Fruit fly (Drosophila melanogaster) whole organism, embryonic: ENCODE measurements around the gene CG9691.

ENCODE experiments used
- B-H1 ChIP-seq: fragments of 200-800 bp; sonication (Bioruptor generic); IDR thresholded peaks from 3 replicates; pipeline ENCODE4 v1.3.6; 2022; ENCODE audit warnings: missing biosample characterization, missing genetic modification characterization
- B-H2 ChIP-seq: fragments of 200-800 bp; sonication (Bioruptor generic); optimal IDR thresholded peaks from 2 replicates; lab custom pipeline; 2018; ENCODE audit warnings: missing biosample characterization, mild to moderate bottlenecking, missing genetic modification characterization
- BEAF-32 ChIP-seq: fragments of 200-800 bp; sonication (Bioruptor generic); optimal IDR thresholded peaks from 3 replicates; lab custom pipeline; 2017; ENCODE audit warnings: missing biosample characterization, missing genetic modification characterization, mild to moderate bottlenecking, moderate library complexity, missing genetic modification reagents
- Blimp-1 ChIP-seq: fragments of 200-800 bp; sonication (Bioruptor generic); optimal IDR thresholded peaks from 3 replicates; lab custom pipeline; 2018; ENCODE audit warnings: missing biosample characterization, missing genetic modification characterization, mild to moderate bottlenecking, moderate library complexity, missing genetic modification reagents
- CG10366 ChIP-seq: fragments of 200-800 bp; sonication (Bioruptor generic); IDR thresholded peaks from 2 replicates; pipeline ENCODE4 v1.3.6; 2022; ENCODE audit warnings: missing biosample characterization, missing genetic modification characterization
- CG11504 ChIP-seq: fragments of 200-800 bp; sonication (Bioruptor generic); optimal IDR thresholded peaks from 3 replicates; lab custom pipeline; 2019; ENCODE audit warnings: missing biosample characterization, mild to moderate bottlenecking, missing genetic modification characterization, moderate library complexity
- CG11696 ChIP-seq: fragments of 200-800 bp; sonication (Bioruptor generic); IDR thresholded peaks from 2 replicates; pipeline ENCODE4 v1.3.6; 2022; ENCODE audit warnings: missing biosample characterization, missing genetic modification characterization
- CG14441 ChIP-seq: fragments of 200-800 bp; sonication (Bioruptor generic); IDR thresholded peaks from 2 replicates; pipeline ENCODE4 v1.3.6; 2022; ENCODE audit warnings: missing biosample characterization, missing genetic modification characterization
- CG15696 ChIP-seq: fragments of 200-800 bp; sonication (Bioruptor generic); optimal IDR thresholded peaks from 2 replicates; lab custom pipeline; 2019; ENCODE audit warnings: missing biosample characterization, mild to moderate bottlenecking, missing genetic modification characterization, moderate library complexity
- CG16779 ChIP-seq: fragments of 200-800 bp; sonication (Bioruptor generic); IDR thresholded peaks from 2 replicates; pipeline ENCODE4 v1.3.6; 2022; ENCODE audit warnings: missing biosample characterization, missing genetic modification characterization
- CG16813 ChIP-seq: fragments of 200-800 bp; sonication (Bioruptor generic); IDR thresholded peaks from 3 replicates; pipeline ENCODE4 v1.3.6; 2022; ENCODE audit warnings: missing biosample characterization, missing genetic modification characterization; ENCODE audit not compliant: partially characterized antibody
- CG16863 ChIP-seq: fragments of 200-800 bp; sonication (Bioruptor generic); optimal IDR thresholded peaks from 3 replicates; lab custom pipeline; 2016; ENCODE audit warnings: missing biosample characterization, missing genetic modification characterization
- CG1792 ChIP-seq: fragments of 200-800 bp; sonication (Bioruptor generic); optimal IDR thresholded peaks from 2 replicates; lab custom pipeline; 2016; ENCODE audit warnings: missing biosample characterization, missing genetic modification characterization
- CG18476 ChIP-seq: fragments of 200-800 bp; sonication (Bioruptor generic); optimal IDR thresholded peaks from 2 replicates; lab custom pipeline; 2016; ENCODE audit warnings: missing biosample characterization, mild to moderate bottlenecking, missing genetic modification characterization
- CG18599 ChIP-seq: fragments of 200-800 bp; sonication (Bioruptor generic); optimal IDR thresholded peaks from 3 replicates; lab custom pipeline; 2017; ENCODE audit warnings: missing biosample characterization, missing genetic modification characterization, mild to moderate bottlenecking, moderate library complexity, missing genetic modification reagents
- CG2678 ChIP-seq: fragments of 200-800 bp; sonication (Bioruptor generic); optimal IDR thresholded peaks from 3 replicates; lab custom pipeline; 2019; ENCODE audit warnings: missing biosample characterization, mild to moderate bottlenecking, missing genetic modification characterization, moderate library complexity
- CG2889 ChIP-seq: fragments of 200-800 bp; sonication (Bioruptor generic); IDR thresholded peaks from 3 replicates; pipeline ENCODE4 v1.3.6; 2022; ENCODE audit warnings: missing biosample characterization, missing genetic modification characterization
- CG3065 ChIP-seq: fragments of 200-800 bp; sonication (Bioruptor generic); optimal IDR thresholded peaks from 2 replicates; lab custom pipeline; 2016; ENCODE audit warnings: missing biosample characterization, missing genetic modification characterization
- CG31441 ChIP-seq: fragments of 200-800 bp; sonication (Bioruptor generic); IDR thresholded peaks from 2 replicates; pipeline ENCODE4 v1.3.6; 2022; ENCODE audit warnings: missing biosample characterization, missing genetic modification characterization
- CG33557 ChIP-seq: fragments of 200-800 bp; sonication (Bioruptor generic); optimal IDR thresholded peaks from 2 replicates; lab custom pipeline; 2019; ENCODE audit warnings: missing biosample characterization, mild to moderate bottlenecking, missing genetic modification characterization, moderate library complexity
- CG4424 ChIP-seq: fragments of 200-800 bp; sonication (Bioruptor generic); optimal IDR thresholded peaks from 3 replicates; lab custom pipeline; 2016; ENCODE audit warnings: missing biosample characterization, missing genetic modification characterization
- CG4854 ChIP-seq: fragments of 200-800 bp; sonication (Bioruptor generic); optimal IDR thresholded peaks from 2 replicates; lab custom pipeline; 2016; ENCODE audit warnings: missing biosample characterization, missing genetic modification characterization, inconsistent platforms
- CG6689 ChIP-seq: fragments of 200-800 bp; sonication (Bioruptor generic); IDR thresholded peaks from 2 replicates; pipeline ENCODE4 v1.3.6; 2022; ENCODE audit warnings: missing biosample characterization, missing genetic modification characterization
- CG8089 ChIP-seq: fragments of 200-800 bp; sonication (Bioruptor generic); optimal IDR thresholded peaks from 3 replicates; lab custom pipeline; 2016; ENCODE audit warnings: missing biosample characterization, missing genetic modification characterization
- CG8478 ChIP-seq: fragments of >200 bp; optimal IDR thresholded peaks from 2 replicates; lab custom pipeline; 2018
- CG9797 ChIP-seq: fragments of 200-800 bp; sonication (Bioruptor generic); optimal IDR thresholded peaks from 3 replicates; lab custom pipeline; 2018; ENCODE audit warnings: missing biosample characterization, mild to moderate bottlenecking, missing genetic modification characterization
- Chrac-16 ChIP-seq: fragments of 200-800 bp; sonication (Bioruptor generic); optimal IDR thresholded peaks from 3 replicates; lab custom pipeline; 2016; ENCODE audit warnings: missing biosample characterization, missing genetic modification characterization
- Ets65A ChIP-seq: fragments of 200-800 bp; sonication (Bioruptor generic); peaks from one replicate; lab custom pipeline; 2016; ENCODE audit warnings: missing biosample characterization, missing genetic modification characterization
- Fer2 ChIP-seq: fragments of 200-800 bp; sonication (Bioruptor generic); optimal IDR thresholded peaks from 2 replicates; lab custom pipeline; 2018; ENCODE audit warnings: missing biosample characterization, mild to moderate bottlenecking, missing genetic modification characterization, moderate library complexity
- H2.0 ChIP-seq: fragments of 200-800 bp; sonication (Bioruptor generic); IDR thresholded peaks from 2 replicates; pipeline ENCODE4 v1.3.6; 2022; ENCODE audit warnings: missing biosample characterization, missing genetic modification characterization
- Hand ChIP-seq: fragments of 200-800 bp; sonication (Bioruptor generic); optimal IDR thresholded peaks from 2 replicates; lab custom pipeline; 2017; ENCODE audit warnings: mild to moderate bottlenecking, missing biosample characterization, missing genetic modification reagents, missing genetic modification characterization
- Myb ChIP-seq: fragments of 200-800 bp; sonication (Bioruptor generic); optimal IDR thresholded peaks from 2 replicates; lab custom pipeline; 2016; ENCODE audit warnings: missing biosample characterization, missing genetic modification characterization
- NC2β ChIP-seq: fragments of 200-800 bp; sonication (Bioruptor generic); optimal IDR thresholded peaks from 2 replicates; lab custom pipeline; 2016; ENCODE audit warnings: missing biosample characterization, missing genetic modification characterization
- Pdp1 ChIP-seq, 2 experiments: fragments of 200-800 bp; sonication (Bioruptor generic); optimal IDR thresholded peaks; 3 replicates each; lab custom pipeline; 2016; ENCODE audit warnings: missing biosample characterization in 2 of 2, missing genetic modification characterization in 2 of 2, mild to moderate bottlenecking in 1 of 2, moderate library complexity in 1 of 2
- Xrp1 ChIP-seq: fragments of 200-800 bp; sonication (Bioruptor generic); IDR thresholded peaks from 2 replicates; pipeline ENCODE4 v1.3.6; 2022; ENCODE audit warnings: missing biosample characterization, missing genetic modification characterization
- bsh ChIP-seq, 2 experiments: fragments of 200-800 bp; sonication (Bioruptor generic); optimal IDR thresholded peaks; 2 replicates each; lab custom pipeline; 2017 to 2018; ENCODE audit warnings: mild to moderate bottlenecking in 2 of 2, missing biosample characterization in 2 of 2, missing genetic modification characterization in 2 of 2, moderate library complexity in 1 of 2
- ci ChIP-seq: fragments of 200-800 bp; sonication (Bioruptor generic); IDR thresholded peaks from 3 replicates; pipeline ENCODE4 v1.3.6; 2022; ENCODE audit warnings: missing biosample characterization, missing genetic modification characterization
- dm ChIP-seq: fragments of 200-800 bp; sonication (Bioruptor generic); optimal IDR thresholded peaks from 3 replicates; lab custom pipeline; 2016; ENCODE audit warnings: missing biosample characterization, missing genetic modification characterization
- fd64A ChIP-seq: fragments of 200-800 bp; sonication (Bioruptor generic); optimal IDR thresholded peaks from 3 replicates; lab custom pipeline; 2018; ENCODE audit warnings: missing biosample characterization, mild to moderate bottlenecking, missing genetic modification characterization
- fru ChIP-seq: fragments of >200 bp; optimal IDR thresholded peaks from 2 replicates; lab custom pipeline; 2017
- ftz-f1 ChIP-seq: fragments of 200-800 bp; sonication (Bioruptor generic); optimal IDR thresholded peaks from 2 replicates; lab custom pipeline; 2016; ENCODE audit warnings: missing biosample characterization, missing genetic modification characterization
- fu2 ChIP-seq: fragments of 200-800 bp; sonication (Bioruptor generic); optimal IDR thresholded peaks from 2 replicates; lab custom pipeline; 2016; ENCODE audit warnings: missing biosample characterization, missing genetic modification characterization
- gcm ChIP-seq: fragments of 200-800 bp; sonication (Bioruptor generic); optimal IDR thresholded peaks from 2 replicates; lab custom pipeline; 2019; ENCODE audit warnings: missing biosample characterization, mild to moderate bottlenecking, missing genetic modification characterization, moderate library complexity
- ken ChIP-seq: fragments of 200-800 bp; sonication (Bioruptor generic); IDR thresholded peaks from 3 replicates; pipeline ENCODE4 v1.3.6; 2022; ENCODE audit warnings: missing biosample characterization, missing genetic modification characterization
- mam ChIP-seq: fragments of 200-800 bp; sonication (Bioruptor generic); optimal IDR thresholded peaks from 3 replicates; lab custom pipeline; 2016; ENCODE audit warnings: missing biosample characterization, missing genetic modification characterization
- mirr ChIP-seq: fragments of 200-800 bp; sonication (Bioruptor generic); optimal IDR thresholded peaks from 3 replicates; lab custom pipeline; 2018; ENCODE audit warnings: missing biosample characterization, mild to moderate bottlenecking, missing genetic modification characterization
- nmo ChIP-seq: fragments of 200-800 bp; sonication (Bioruptor generic); optimal IDR thresholded peaks from 2 replicates; lab custom pipeline; 2018; ENCODE audit warnings: missing biosample characterization, mild to moderate bottlenecking, missing genetic modification characterization, moderate library complexity
- pzg ChIP-seq: fragments of 200-800 bp; sonication (Bioruptor generic); optimal IDR thresholded peaks from 3 replicates; lab custom pipeline; 2018; ENCODE audit warnings: missing biosample characterization, mild to moderate bottlenecking, missing genetic modification characterization, moderate library complexity
- schlank ChIP-seq: fragments of 200-800 bp; sonication (Bioruptor generic); optimal IDR thresholded peaks from 2 replicates; lab custom pipeline; 2018; ENCODE audit warnings: missing biosample characterization, mild to moderate bottlenecking, missing genetic modification characterization
- tap ChIP-seq: fragments of 200-800 bp; optimal IDR thresholded peaks from 3 replicates; lab custom pipeline; 2019; ENCODE audit warnings: missing biosample characterization, mild to moderate bottlenecking, missing genetic modification characterization, moderate library complexity
- tio ChIP-seq: fragments of 200-800 bp; sonication (Bioruptor generic); optimal IDR thresholded peaks from 2 replicates; lab custom pipeline; 2017; ENCODE audit warnings: missing biosample characterization, missing genetic modification characterization, inconsistent platforms
- vnd ChIP-seq: fragments of 200-800 bp; sonication (Bioruptor generic); IDR thresholded peaks from 3 replicates; pipeline ENCODE4 v1.3.6; 2022; ENCODE audit warnings: missing biosample characterization, missing genetic modification characterization; ENCODE audit not compliant: partially characterized antibody

Gene CG9691

dm6 chrX:9892834-9893233, 8.6 kb downstream of the CG9691 start (continued):
- TF ChIP-seq CG3065 (GFP tag; lab: Kevin White, UChicago) (no peak), CG8089 (GFP tag; lab: Kevin White, UChicago) (no peak), schlank (tag; lab: Kevin White, UChicago) (no peak), CG15696 (tag; lab: Kevin White, UChicago) (no peak), Ets65A (peak; percentile 94), dm (GFP tag; lab: Kevin White, UChicago) (no peak), ken (GFP tag; lab: Robert Waterston, UW) (peak; percentile 61; the same call in 2 of the 3 replicates), CG18599 (GFP tag; lab: Kevin White, UChicago) (peak; percentile 32), CG16863 (GFP tag; lab: Kevin White, UChicago) (no peak), Chrac-16 (GFP tag; lab: Kevin White, UChicago) (no peak), H2.0 (GFP tag; lab: Robert Waterston, UW) (peak; percentile 55), Hand (GFP tag; lab: Kevin White, UChicago) (no peak), CG1792 (no peak), CG6689 (GFP tag; lab: Robert Waterston, UW) (peak; percentile 60), fd64A (no peak), NC2β (GFP tag; lab: Kevin White, UChicago) (no peak), CG8478 (no peak), CG16779 (no peak), CG18476 (no peak), pzg (GFP tag; lab: Kevin White, UChicago) (no peak), CG16813 (no peak), CG9797 (GFP tag; lab: Kevin White, UChicago) (no peak), fu2 (no peak), Blimp-1 (GFP tag; lab: Kevin White, UChicago) (peak; percentile 47), mam (GFP tag; lab: Kevin White, UChicago) (peak; percentile 42), Fer2 (tag; lab: Kevin White, UChicago) (no peak), CG14441 (GFP tag; lab: Robert Waterston, UW) (peak; percentile 57), CG11504 (tag; lab: Kevin White, UChicago) (peak; percentile 60), Xrp1 (no peak; the same call in 1 of the 2 replicates), CG11696 (GFP tag; lab: Robert Waterston, UW) (no peak), tap (tag; lab: Kevin White, UChicago) (peak; percentile 4), vnd (GFP tag; lab: Robert Waterston, UW) (no peak), CG33557 (GFP tag; lab: Kevin White, UChicago) (no peak), tio (GFP tag; lab: Kevin White, UChicago) (no peak), fru (lab: Kevin White, UChicago) (no peak), CG4854 (GFP tag; lab: Kevin White, UChicago) (no peak), ci (GFP tag; lab: Robert Waterston, UW) (peak; percentile 58; the same call in 1 of the 3 replicates), ftz-f1 (GFP tag; lab: Kevin White, UChicago) (no peak), BEAF-32 (GFP tag; lab: Kevin White, UChicago) (no peak), CG2678 (peak; percentile 32), Myb (GFP tag; lab: Kevin White, UChicago) (no peak), B-H2 (GFP tag; lab: Kevin White, UChicago) (no peak), mirr (GFP tag; lab: Kevin White, UChicago) (no peak), CG4424 (GFP tag; lab: Kevin White, UChicago) (peak; percentile 10), bsh (GFP tag; optimal IDR thresholded peaks at IDR 0.05; lab: Kevin White, UChicago) (peak in 1 of 2 experiments; percentile 50), CG2889 (GFP tag; lab: Robert Waterston, UW) (no peak), gcm (GFP tag; lab: Kevin White, UChicago) (no peak), nmo (GFP tag; lab: Kevin White, UChicago) (peak; percentile 32), Pdp1 (GFP tag; optimal IDR thresholded peaks at IDR 0.05; lab: Kevin White, UChicago) (peak in 1 of 2 experiments; percentile 23), CG10366 (GFP tag; lab: Robert Waterston, UW) (peak; percentile 34; the same call in 1 of the 2 replicates), B-H1 (no peak), CG31441 (GFP tag; lab: Robert Waterston, UW) (0 out of 2 replicates have a peak, but pooled peaks have one; percentile 32)
